Worm (Caenorhabditis elegans) whole organism, L2 larva: ENCODE data around the gene nhr-94.

Source experiments
- F13H6.1 ChIP-seq: sonication (generic microtip); optimal IDR thresholded peaks from 2 replicates; lab custom pipeline; 2016; ENCODE audit warnings: missing genetic modification characterization, missing compliant biosample characterization
- ZK546.5 ChIP-seq: sonication (generic microtip); optimal IDR thresholded peaks from 2 replicates; lab custom pipeline; 2017; ENCODE audit warnings: missing biosample characterization, missing genetic modification characterization
- alr-1 ChIP-seq: fragments of 150-350 bp; optimal IDR thresholded peaks from 2 replicates; lab custom pipeline; 2014; ENCODE audit warnings: missing biosample characterization, missing genetic modification characterization
- aly-2 ChIP-seq: fragments of 150-350 bp; optimal IDR thresholded peaks from 2 replicates; lab custom pipeline; 2014; ENCODE audit warnings: missing biosample characterization, missing genetic modification characterization
- ama-1 ChIP-seq: fragments of 150-350 bp; optimal IDR thresholded peaks from 2 replicates; lab custom pipeline; 2018; ENCODE audit warnings: inconsistent platforms
- blmp-1 ChIP-seq: sonication (generic microtip); optimal IDR thresholded peaks from 2 replicates; lab custom pipeline; 2017; ENCODE audit warnings: missing genetic modification characterization, mild to moderate bottlenecking, missing compliant biosample characterization, antibody characterized with exemption, moderate library complexity; ENCODE audit not compliant: insufficient read depth
- ceh-16 ChIP-seq: fragments of 150-350 bp; optimal IDR thresholded peaks from 2 replicates; lab custom pipeline; 2014; ENCODE audit warnings: missing biosample characterization, missing genetic modification characterization
- ceh-82 ChIP-seq: fragments of 150-350 bp; optimal IDR thresholded peaks from 2 replicates; lab custom pipeline; 2014; ENCODE audit warnings: missing biosample characterization, missing genetic modification characterization
- crh-2 ChIP-seq: sonication (generic microtip); optimal IDR thresholded peaks from 2 replicates; lab custom pipeline; 2017; ENCODE audit warnings: missing biosample characterization, missing genetic modification characterization
- dmd-4 ChIP-seq: sonication (generic microtip); optimal IDR thresholded peaks from 2 replicates; lab custom pipeline; 2017; ENCODE audit warnings: missing biosample characterization, missing genetic modification characterization
- egl-27 ChIP-seq: sonication (generic microtip); optimal IDR thresholded peaks from 3 replicates; lab custom pipeline; 2017; ENCODE audit warnings: missing biosample characterization, missing genetic modification reagents, missing genetic modification characterization
- elt-1 ChIP-seq: fragments of 150-350 bp; optimal IDR thresholded peaks from 2 replicates; lab custom pipeline; 2014; ENCODE audit warnings: missing biosample characterization, missing genetic modification characterization
- elt-3 ChIP-seq: sonication (generic microtip); optimal IDR thresholded peaks from 2 replicates; lab custom pipeline; 2017; ENCODE audit warnings: missing biosample characterization, missing genetic modification characterization
- fos-1 ChIP-seq: fragments of 150-350 bp; optimal IDR thresholded peaks from 2 replicates; lab custom pipeline; 2014; ENCODE audit warnings: missing biosample characterization, missing genetic modification characterization
- gmeb-1 ChIP-seq: fragments of 150-350 bp; optimal IDR thresholded peaks from 2 replicates; lab custom pipeline; 2014; ENCODE audit warnings: missing biosample characterization, missing genetic modification characterization
- lin-11 ChIP-seq: fragments of 150-350 bp; sonication (generic microtip); optimal IDR thresholded peaks from 2 replicates; lab custom pipeline; 2014; ENCODE audit warnings: missing biosample characterization, missing genetic modification characterization, inconsistent platforms, mixed read lengths
- lin-13 ChIP-seq: fragments of 150-350 bp; optimal IDR thresholded peaks from 2 replicates; lab custom pipeline; 2014; ENCODE audit warnings: missing biosample characterization, missing genetic modification reagents, missing genetic modification characterization
- lin-39 ChIP-seq: fragments of 150-350 bp; optimal IDR thresholded peaks from 2 replicates; lab custom pipeline; 2014; ENCODE audit warnings: missing biosample characterization, missing genetic modification reagents, missing genetic modification characterization
- nhr-10 ChIP-seq: sonication (generic microtip); optimal IDR thresholded peaks from 2 replicates; lab custom pipeline; 2017; ENCODE audit warnings: missing biosample characterization, missing genetic modification characterization
- nhr-11 ChIP-seq: fragments of 150-350 bp; optimal IDR thresholded peaks from 2 replicates; lab custom pipeline; 2014; ENCODE audit warnings: missing biosample characterization, missing genetic modification characterization
- nhr-12 ChIP-seq: fragments of 150-350 bp; optimal IDR thresholded peaks from 2 replicates; lab custom pipeline; 2014; ENCODE audit warnings: missing biosample characterization, missing genetic modification characterization
- nhr-129 ChIP-seq: fragments of 150-350 bp; optimal IDR thresholded peaks from 2 replicates; lab custom pipeline; 2014; ENCODE audit warnings: missing biosample characterization, missing genetic modification characterization
- nhr-21 ChIP-seq: fragments of 150-350 bp; optimal IDR thresholded peaks from 2 replicates; lab custom pipeline; 2014; ENCODE audit warnings: missing biosample characterization, missing genetic modification characterization
- nhr-25 ChIP-seq: fragments of 150-350 bp; sonication (generic microtip); optimal IDR thresholded peaks from 3 replicates; lab custom pipeline; 2014; ENCODE audit warnings: missing biosample characterization, missing genetic modification characterization
- nhr-6 ChIP-seq: fragments of 150-350 bp; optimal IDR thresholded peaks from 2 replicates; lab custom pipeline; 2014; ENCODE audit warnings: missing biosample characterization, missing genetic modification characterization
- nhr-77 ChIP-seq: fragments of 150-350 bp; optimal IDR thresholded peaks from 2 replicates; lab custom pipeline; 2014; ENCODE audit warnings: missing biosample characterization, missing genetic modification characterization
- sem-4 ChIP-seq: fragments of 150-350 bp; optimal IDR thresholded peaks from 2 replicates; lab custom pipeline; 2014; ENCODE audit warnings: missing biosample characterization, missing genetic modification reagents, missing genetic modification characterization
- skn-1 ChIP-seq: sonication (generic microtip); optimal IDR thresholded peaks from 2 replicates; lab custom pipeline; 2017; ENCODE audit warnings: missing biosample characterization, missing genetic modification characterization
- sma-3 ChIP-seq: sonication (generic microtip); optimal IDR thresholded peaks from 2 replicates; lab custom pipeline; 2016; ENCODE audit warnings: missing genetic modification reagents, missing genetic modification characterization, missing compliant biosample characterization
- sma-9 ChIP-seq, 2 experiments: fragments of 150-350 bp in 1 of 2; sonication (generic microtip) in 1 of 2; optimal IDR thresholded peaks; 2 replicates each; lab custom pipeline; 2014 to 2016; ENCODE audit warnings: missing genetic modification characterization in 2 of 2, mild to moderate bottlenecking in 1 of 2, missing biosample characterization in 1 of 2, missing compliant biosample characterization in 1 of 2, missing genetic modification reagents in 1 of 2, moderate library complexity in 1 of 2
- snpc-4 ChIP-seq: fragments of 150-350 bp; optimal IDR thresholded peaks from 2 replicates; lab custom pipeline; 2014; ENCODE audit warnings: missing biosample characterization, missing genetic modification characterization
- unc-39 ChIP-seq: fragments of 150-350 bp; optimal IDR thresholded peaks from 2 replicates; lab custom pipeline; 2014; ENCODE audit warnings: missing biosample characterization, missing genetic modification characterization
- unc-55 ChIP-seq: fragments of 150-350 bp; sonication (generic microtip); optimal IDR thresholded peaks from 3 replicates; lab custom pipeline; 2014; ENCODE audit warnings: missing biosample characterization, missing genetic modification reagents, missing genetic modification characterization
- unc-62 ChIP-seq: fragments of 150-350 bp; optimal IDR thresholded peaks from 2 replicates; lab custom pipeline; 2014; ENCODE audit warnings: missing biosample characterization, missing genetic modification reagents, missing genetic modification characterization
- zag-1 ChIP-seq: fragments of 150-350 bp; optimal IDR thresholded peaks from 2 replicates; lab custom pipeline; 2014; ENCODE audit warnings: missing biosample characterization, missing genetic modification characterization
- ztf-4 ChIP-seq: fragments of 150-350 bp; optimal IDR thresholded peaks from 2 replicates; lab custom pipeline; 2014; ENCODE audit warnings: missing biosample characterization, missing genetic modification characterization

The nhr-94 gene

ce11 chrV:7647147-7647546 is 39.0 kb downstream of the nhr-94 start:
- TF ChIP-seq gmeb-1 (tag; lab: Kevin White, UChicago) (no peak), sma-9 (GFP tag; optimal IDR thresholded peaks at IDR 0.05; lab: Kevin White, UChicago) (no peak), sma-9 (tag; optimal IDR thresholded peaks at IDR 0.05; lab: Kevin White, UChicago) (no peak), nhr-129 (tag; lab: Kevin White, UChicago) (no peak), snpc-4 (tag; lab: Kevin White, UChicago) (no peak), alr-1 (tag; lab: Kevin White, UChicago) (no peak), skn-1 (tag; lab: Kevin White, UChicago) (no peak), F13H6.1 (tag; lab: Kevin White, UChicago) (no peak), lin-39 (tag; lab: Kevin White, UChicago) (no peak), unc-62 (no peak), nhr-25 (tag; lab: Kevin White, UChicago) (no peak), elt-3 (tag; lab: Kevin White, UChicago) (no peak), aly-2 (tag; lab: Kevin White, UChicago) (no peak), ceh-16 (tag; lab: Kevin White, UChicago) (no peak), ZK546.5 (tag; lab: Kevin White, UChicago) (no peak), unc-55 (GFP tag; lab: Kevin White, UChicago) (no peak)
- TF ChIP-seq, all 48 proteins: peak for 0

- TF ChIP-seq nhr-6 (tag; lab: Kevin White, UChicago) (no peak), fos-1 (tag; lab: Kevin White, UChicago) (no peak), lin-11 (no peak), ceh-82 (no peak), dmd-4 (no peak), nhr-10 (tag; lab: Kevin White, UChicago) (no peak), F13H6.1 (tag; lab: Kevin White, UChicago) (no peak), gmeb-1 (tag; lab: Kevin White, UChicago) (no peak), nhr-77 (no peak), elt-1 (tag; lab: Kevin White, UChicago) (no peak), nhr-25 (tag; lab: Kevin White, UChicago) (no peak), crh-2 (tag; lab: Kevin White, UChicago) (no peak), nhr-11 (tag; lab: Kevin White, UChicago) (no peak), nhr-12 (tag; lab: Kevin White, UChicago) (no peak), ama-1 (lab: Kevin White, UChicago) (no peak), unc-39 (no peak), lin-39 (tag; lab: Kevin White, UChicago) (no peak), sem-4 (tag; lab: Kevin White, UChicago) (no peak), lin-13 (GFP tag; lab: Kevin White, UChicago) (no peak)
Measured at ce11 chrV:7645454-7645853, 40.7 kb downstream of the nhr-94 start, which contains the start of gene str-47. str-47 (plus strand) TSS chrV:7645754.

ce11 chrV:7643416-7643815 is 42.7 kb downstream of the nhr-94 start, which contains the start of gene F07C4.11:
F07C4.11 (minus strand) TSS chrV:7643516.
- no peak for TF ChIP-seq egl-27 (tag; lab: Kevin White, UChicago)
- TF ChIP-seq elt-3 (tag; lab: Kevin White, UChicago), result no peak
- no peak for TF ChIP-seq dmd-4
- no peak for TF ChIP-seq lin-39 (tag; lab: Kevin White, UChicago)
- TF ChIP-seq aly-2 (tag; lab: Kevin White, UChicago), result no peak
- TF ChIP-seq sma-3 (GFP tag; lab: Kevin White, UChicago), result no peak
- TF ChIP-seq ztf-4, result no peak
- no peak for TF ChIP-seq ceh-82
- no peak for TF ChIP-seq ZK546.5 (tag; lab: Kevin White, UChicago)
- no peak for TF ChIP-seq sem-4 (tag; lab: Kevin White, UChicago)
- no peak for TF ChIP-seq zag-1
- no peak for TF ChIP-seq ceh-16 (tag; lab: Kevin White, UChicago)
- TF ChIP-seq nhr-21 (tag; lab: Kevin White, UChicago), result no peak

ce11 chrV:7641718-7642117 is 44.4 kb downstream of the nhr-94 start:
- no peak for TF ChIP-seq sma-3 (GFP tag; lab: Kevin White, UChicago)
- no peak for TF ChIP-seq crh-2 (tag; lab: Kevin White, UChicago)
- no peak for TF ChIP-seq elt-3 (tag; lab: Kevin White, UChicago)
- no peak for TF ChIP-seq elt-1 (tag; lab: Kevin White, UChicago)
- no peak for TF ChIP-seq blmp-1 (tag; lab: Kevin White, UChicago)
- TF ChIP-seq ama-1 (lab: Kevin White, UChicago), result no peak
- no peak for TF ChIP-seq lin-39 (tag; lab: Kevin White, UChicago)
- no peak for TF ChIP-seq dmd-4
- no peak for TF ChIP-seq ceh-82
- TF ChIP-seq nhr-12 (tag; lab: Kevin White, UChicago), result no peak
- TF ChIP-seq nhr-10 (tag; lab: Kevin White, UChicago), result no peak
- TF ChIP-seq aly-2 (tag; lab: Kevin White, UChicago), result no peak
